Worm (Caenorhabditis elegans): ENCODE data around the gene fipr-29.

Gene fipr-29

ce11 chrIII:3037346-3037745 is 22.8 kb downstream of the fipr-29 start:
- TF ChIP-seq ceh-39 (tag; optimal IDR thresholded peaks at IDR 0.05) (no peak), elt-1 (tag; optimal IDR thresholded peaks at IDR 0.05; ENCODE audit: borderline replicate concordance, insufficient read depth) (no peak), M03D4.4 (tag; optimal IDR thresholded peaks at IDR 0.05) (no peak), blmp-1 (tag; optimal IDR thresholded peaks at IDR 0.05) (no peak), bed-3 (GFP tag; optimal IDR thresholded peaks at IDR 0.05) (no peak), unc-62 (GFP tag; optimal IDR thresholded peaks at IDR 0.05) (no peak), tbx-8 (GFP tag; optimal IDR thresholded peaks at IDR 0.05) (no peak), zip-8 (tag; optimal IDR thresholded peaks at IDR 0.05) (no peak), mls-2 (tag; optimal IDR thresholded peaks at IDR 0.05) (no peak), hlh-1 (tag; optimal IDR thresholded peaks at IDR 0.05) (peak; percentile 13), ceh-43 (GFP tag; optimal IDR thresholded peaks at IDR 0.05) (no peak), flh-1 (GFP tag; optimal IDR thresholded peaks at IDR 0.05) (no peak), mep-1 (tag; optimal IDR thresholded peaks at IDR 0.05) (no peak), lin-13 (tag; optimal IDR thresholded peaks at IDR 0.05) (no peak), sptf-1 (tag; optimal IDR thresholded peaks at IDR 0.05) (peak; percentile 21), mab-5 (tag; optimal IDR thresholded peaks at IDR 0.05) (no peak), ces-1 (GFP tag; optimal IDR thresholded peaks at IDR 0.05) (no peak)

DNA sequence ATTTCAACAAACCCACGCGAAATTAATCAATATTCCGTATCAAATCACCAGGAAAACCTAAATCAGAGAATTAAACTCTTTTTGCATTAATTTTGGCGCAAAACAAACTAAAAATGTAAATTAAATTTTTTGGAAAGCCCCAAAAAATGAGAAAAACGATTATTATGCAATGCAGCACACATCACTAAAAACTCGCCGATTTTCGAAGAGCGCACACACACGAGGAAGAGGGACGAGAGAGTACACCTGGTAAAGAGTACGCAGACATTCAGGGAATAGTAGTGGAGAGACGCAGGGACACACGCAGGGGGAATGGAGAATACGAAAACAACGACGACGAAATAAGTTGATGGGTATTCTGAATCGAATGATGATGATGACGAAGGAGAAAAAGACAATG is 24.2 kb downstream of the fipr-29 start:
- no peak for TF ChIP-seq nhr-12 (tag; optimal IDR thresholded peaks at IDR 0.05)
- peak; percentile 68 for TF ChIP-seq ces-1 (GFP tag; optimal IDR thresholded peaks at IDR 0.05)
- TF ChIP-seq tbx-8 (GFP tag; optimal IDR thresholded peaks at IDR 0.05) = no peak
- peak; percentile 38 for TF ChIP-seq mls-2 (tag; optimal IDR thresholded peaks at IDR 0.05)
- peak; percentile 31 for TF ChIP-seq ceh-83 (GFP tag; optimal IDR thresholded peaks at IDR 0.05)
- no peak for TF ChIP-seq nhr-28 (tag; optimal IDR thresholded peaks at IDR 0.05)
- no peak for TF ChIP-seq unc-39 (tag; optimal IDR thresholded peaks at IDR 0.05)
- no peak for TF ChIP-seq sem-2 (GFP tag; optimal IDR thresholded peaks at IDR 0.05)
- peak; percentile 38 for TF ChIP-seq hlh-1 (tag; optimal IDR thresholded peaks at IDR 0.05)
- TF ChIP-seq pha-4 (tag; optimal IDR thresholded peaks at IDR 0.05) = peak; percentile 43
- TF ChIP-seq mep-1 (tag; optimal IDR thresholded peaks at IDR 0.05) = peak; percentile 54
- no peak for TF ChIP-seq unc-120 (tag; optimal IDR thresholded peaks at IDR 0.05; ENCODE audit: poor library complexity, severe bottlenecking)

DNA sequence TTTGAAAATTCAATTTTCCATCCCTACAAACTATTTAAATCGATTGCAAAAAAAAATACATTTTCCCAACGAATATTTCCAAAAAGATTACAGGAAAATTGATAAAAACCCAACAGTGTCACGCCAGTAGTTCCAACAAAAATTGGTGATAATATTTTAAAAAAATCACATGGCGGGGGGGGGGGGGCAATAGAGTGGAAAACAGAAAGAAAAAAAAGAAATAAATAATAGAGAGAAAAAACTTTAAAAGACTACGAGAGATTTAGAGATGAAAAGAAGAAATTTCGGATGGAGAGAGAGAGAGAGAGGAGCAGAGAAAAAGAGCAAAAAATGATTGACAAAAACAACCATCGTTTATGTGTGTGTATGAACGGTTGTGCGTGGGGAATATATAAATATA is 25.7 kb downstream of the fipr-29 start:
- TF ChIP-seq cnd-1 (tag; optimal IDR thresholded peaks at IDR 0.05) = no peak
- TF ChIP-seq nhr-237 (tag; optimal IDR thresholded peaks at IDR 0.05) = no peak
- no peak for TF ChIP-seq ceh-43 (GFP tag; optimal IDR thresholded peaks at IDR 0.05)
- no peak for TF ChIP-seq ham-2 (GFP tag; optimal IDR thresholded peaks at IDR 0.05)

DNA sequence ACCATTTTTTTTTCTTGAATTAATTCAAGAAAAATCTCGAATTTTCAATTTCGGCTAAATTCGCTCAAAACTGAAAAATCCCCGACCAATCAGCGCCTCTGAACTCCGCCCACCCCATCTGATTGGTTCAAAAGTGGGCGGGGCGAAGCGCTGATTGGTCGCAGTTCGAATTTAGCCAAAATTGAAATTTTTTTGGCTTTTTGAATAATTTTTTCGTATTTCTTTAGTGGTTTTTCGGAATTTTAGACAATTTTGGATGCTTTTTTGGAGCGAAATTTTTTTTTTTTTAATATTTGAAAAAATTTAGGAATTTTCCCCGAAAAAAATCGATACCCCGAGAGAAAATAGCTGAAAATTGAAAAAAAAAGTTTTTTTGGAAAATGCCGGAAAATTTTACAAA is 26.2 kb downstream of the fipr-29 start:
- no peak for TF ChIP-seq snpc-4 (tag; optimal IDR thresholded peaks at IDR 0.05)
- no peak for TF ChIP-seq sptf-1 (tag; optimal IDR thresholded peaks at IDR 0.05)
- no peak for TF ChIP-seq ceh-43 (GFP tag; optimal IDR thresholded peaks at IDR 0.05)
- no peak for TF ChIP-seq tbx-8 (GFP tag; optimal IDR thresholded peaks at IDR 0.05)
- no peak for TF ChIP-seq unc-39 (tag; optimal IDR thresholded peaks at IDR 0.05)
- no peak for TF ChIP-seq ceh-39 (tag; optimal IDR thresholded peaks at IDR 0.05)
- TF ChIP-seq mep-1 (tag; optimal IDR thresholded peaks at IDR 0.05) = no peak
- no peak for TF ChIP-seq lin-13 (tag; optimal IDR thresholded peaks at IDR 0.05)
- no peak for TF ChIP-seq ztf-11 (tag; optimal IDR thresholded peaks at IDR 0.05)
- TF ChIP-seq nhr-237 (tag; optimal IDR thresholded peaks at IDR 0.05) = no peak
- TF ChIP-seq lin-32 (GFP tag; optimal IDR thresholded peaks at IDR 0.05) = no peak

DNA sequence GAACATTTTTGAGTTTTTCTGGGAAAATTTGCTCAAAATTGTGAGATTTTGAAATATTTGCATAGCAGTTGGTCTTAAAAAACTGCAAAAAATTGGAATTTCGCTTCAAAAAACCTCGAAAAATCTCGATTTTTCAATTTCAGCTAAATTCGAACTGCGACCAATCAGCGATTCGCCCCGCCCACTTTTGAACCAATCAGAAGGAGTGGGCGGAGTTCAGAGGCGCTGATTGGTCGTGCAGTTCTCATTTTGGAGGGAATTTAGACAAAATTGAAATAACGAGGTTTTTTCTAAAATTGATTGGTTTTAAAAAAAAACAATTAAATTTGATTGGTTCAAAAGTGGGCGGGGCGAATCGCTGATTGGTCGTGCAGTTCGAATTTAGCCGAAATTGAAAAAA is 26.7 kb downstream of the fipr-29 start:
- TF ChIP-seq sptf-1 (tag; optimal IDR thresholded peaks at IDR 0.05) (no peak), elt-1 (tag; optimal IDR thresholded peaks at IDR 0.05; ENCODE audit: borderline replicate concordance, insufficient read depth) (no peak), nhr-2 (tag; optimal IDR thresholded peaks at IDR 0.05) (no peak), unc-120 (tag; optimal IDR thresholded peaks at IDR 0.05; ENCODE audit: poor library complexity, severe bottlenecking) (no peak), ces-1 (GFP tag; optimal IDR thresholded peaks at IDR 0.05) (no peak), ceh-43 (GFP tag; optimal IDR thresholded peaks at IDR 0.05) (no peak), nhr-237 (tag; optimal IDR thresholded peaks at IDR 0.05) (no peak), nhr-76 (tag; optimal IDR thresholded peaks at IDR 0.05) (no peak), M03D4.4 (tag; optimal IDR thresholded peaks at IDR 0.05) (no peak), pha-4 (tag; optimal IDR thresholded peaks at IDR 0.05) (no peak), flh-1 (GFP tag; optimal IDR thresholded peaks at IDR 0.05) (no peak), hlh-1 (tag; optimal IDR thresholded peaks at IDR 0.05) (no peak)
